Worm (Caenorhabditis elegans): ENCODE data around the gene nhr-186.

Gene nhr-186

ce11 chrV:3854847-3855246 is at the start of gene nhr-186:
Gene nhr-186, minus strand, starts transcription at chrV:3854947.
- TF ChIP-seq unc-62 (GFP tag; optimal IDR thresholded peaks at IDR 0.05), result no peak

DNA sequence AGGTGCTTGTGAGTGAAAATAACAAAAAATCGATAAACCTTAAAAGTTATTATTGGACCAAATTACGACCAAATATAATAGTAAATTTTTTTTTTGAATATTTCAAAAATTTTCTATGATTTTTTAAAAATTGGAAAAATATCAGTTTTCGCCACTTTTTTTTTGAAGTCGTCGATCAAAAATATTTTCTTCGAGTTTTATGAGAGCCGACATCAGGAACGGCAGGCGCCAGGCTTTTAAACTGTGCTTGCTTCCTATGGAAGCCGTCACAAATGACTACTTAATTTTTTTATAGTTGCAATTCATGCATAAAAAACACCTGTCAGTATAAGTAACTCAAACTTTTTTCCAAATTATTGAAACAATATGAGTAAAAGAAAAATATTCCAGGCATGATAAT is 48.7 kb upstream of the nhr-186 start:
- TF ChIP-seq unc-62 (GFP tag; optimal IDR thresholded peaks at IDR 0.05), result no peak

DNA sequence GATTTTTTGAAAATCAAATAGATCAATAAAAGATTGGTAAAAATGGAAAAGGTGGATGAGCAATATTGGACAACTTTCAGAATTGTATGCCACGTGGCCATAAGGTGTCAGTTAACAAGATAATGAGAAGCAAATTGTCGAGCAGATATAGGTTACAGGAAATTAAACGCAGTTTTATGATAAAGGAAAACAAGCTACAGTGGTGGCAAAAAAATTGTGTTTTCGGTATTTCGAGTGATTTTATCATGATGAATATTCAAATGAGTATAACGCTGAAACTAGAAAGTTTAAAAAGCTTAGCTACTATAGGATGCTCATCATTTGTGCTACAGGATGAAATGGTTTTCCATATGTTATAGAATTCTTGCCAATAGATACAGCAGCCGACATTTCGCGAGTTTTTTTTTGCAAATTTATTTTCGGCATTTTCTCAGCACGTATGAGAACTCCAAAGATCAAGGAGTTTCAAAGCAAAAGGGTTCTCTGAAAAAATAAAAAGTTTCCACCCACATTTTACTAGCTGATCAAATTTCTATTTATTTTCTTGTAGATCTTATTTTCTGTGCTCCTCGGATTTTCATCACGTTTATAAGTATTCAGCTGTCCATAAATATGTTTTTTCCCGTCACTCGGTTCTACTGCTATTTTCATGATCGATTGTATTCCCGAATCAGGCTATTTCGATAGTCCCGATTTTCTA is 47.9 kb upstream of the nhr-186 start, which contains the start of the genes str-229 and srh-190:
TSS of gene str-229 (minus strand) at position 101 of the 700 bp plus-strand sequence.
TSS of gene srh-190 (plus strand) at position 650 of the 700 bp plus-strand sequence.
- TF ChIP-seq unc-62 (GFP tag; optimal IDR thresholded peaks at IDR 0.05), result no peak

- no peak for TF ChIP-seq unc-62 (GFP tag; optimal IDR thresholded peaks at IDR 0.05)
These were observed 45.4 kb upstream of the nhr-186 start, which contains the start of gene irld-22 for ce11 chrV:3900102-3900501. Gene irld-22, minus strand, starts transcription at chrV:3900202.

ce11 chrV:3896018-3896417 is 41.3 kb upstream of the nhr-186 start:
- TF ChIP-seq unc-62 (GFP tag; optimal IDR thresholded peaks at IDR 0.05), result no peak

- no peak for TF ChIP-seq unc-62 (GFP tag; optimal IDR thresholded peaks at IDR 0.05)
These were observed 39.9 kb upstream of the nhr-186 start, which contains the start of gene sre-9 for ce11 chrV:3894661-3895060. Gene sre-9, plus strand, starts transcription at chrV:3894961.

DNA sequence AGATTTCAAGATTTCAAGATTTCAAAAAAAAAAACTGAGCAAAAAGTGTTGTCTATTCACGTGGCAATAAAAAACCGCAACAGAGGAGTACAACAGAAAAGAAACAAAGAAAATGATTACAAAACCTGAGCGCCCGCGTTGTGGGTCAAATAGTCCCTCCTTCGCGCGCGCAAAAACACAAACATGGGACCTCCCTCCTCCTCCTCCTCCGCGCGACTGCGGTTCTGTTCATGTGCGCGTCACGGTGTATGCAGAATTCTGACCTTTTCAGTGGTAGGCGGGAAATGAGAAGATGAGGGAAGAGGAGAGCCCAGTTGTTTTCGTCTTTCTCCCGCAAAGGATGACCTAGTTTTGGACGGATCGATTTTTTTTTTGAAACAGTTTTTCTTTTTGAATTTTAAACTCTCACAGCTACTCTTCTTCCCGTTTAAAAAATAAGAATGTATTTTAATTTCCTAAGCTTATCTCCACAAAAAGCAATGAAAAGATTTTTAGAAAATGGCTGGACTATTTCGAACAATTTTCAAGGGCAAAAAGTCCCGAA is 37.7 kb upstream of the nhr-186 start, which contains the start of gene C17E7.4:
TSS of gene C17E7.4 (plus strand) at position 494 of the 544 bp plus-strand sequence.
- no peak for TF ChIP-seq unc-62 (GFP tag; optimal IDR thresholded peaks at IDR 0.05)

DNA sequence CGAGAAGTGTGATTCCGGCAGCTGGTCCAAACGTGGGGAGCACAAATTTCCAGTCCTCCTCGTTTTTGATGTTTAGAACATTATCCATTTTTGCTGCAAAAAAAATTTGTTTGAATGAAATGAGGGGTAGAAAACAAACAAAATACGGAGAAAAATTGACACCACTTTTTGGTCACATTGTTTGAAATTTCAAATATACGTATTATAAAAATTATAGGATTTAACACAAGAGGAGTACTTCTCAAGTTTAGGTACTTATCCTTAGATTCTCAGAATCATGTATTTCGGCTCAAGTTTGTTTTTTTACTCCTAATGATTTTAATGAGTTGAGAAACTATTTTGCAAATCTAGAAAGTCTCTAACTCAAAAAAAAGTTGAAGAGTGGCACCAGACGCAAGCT is 37.2 kb upstream of the nhr-186 start, which contains the start of gene C17E7.12:
TSS of gene C17E7.12 (minus strand) at position 101 of the 400 bp plus-strand sequence.
- no peak for TF ChIP-seq unc-62 (GFP tag; optimal IDR thresholded peaks at IDR 0.05)

- TF ChIP-seq unc-62 (GFP tag; optimal IDR thresholded peaks at IDR 0.05), result no peak
These were observed 36.0 kb upstream of the nhr-186 start, which contains the start of gene C17E7.9 for ce11 chrV:3890761-3891160. Gene C17E7.9, minus strand, starts transcription at chrV:3890861.

- TF ChIP-seq unc-62 (GFP tag; optimal IDR thresholded peaks at IDR 0.05), result no peak
These were observed 34.4 kb upstream of the nhr-186 start, which contains the start of gene C17E7.13 for ce11 chrV:3889113-3889512. Gene C17E7.13, minus strand, starts transcription at chrV:3889288.

DNA sequence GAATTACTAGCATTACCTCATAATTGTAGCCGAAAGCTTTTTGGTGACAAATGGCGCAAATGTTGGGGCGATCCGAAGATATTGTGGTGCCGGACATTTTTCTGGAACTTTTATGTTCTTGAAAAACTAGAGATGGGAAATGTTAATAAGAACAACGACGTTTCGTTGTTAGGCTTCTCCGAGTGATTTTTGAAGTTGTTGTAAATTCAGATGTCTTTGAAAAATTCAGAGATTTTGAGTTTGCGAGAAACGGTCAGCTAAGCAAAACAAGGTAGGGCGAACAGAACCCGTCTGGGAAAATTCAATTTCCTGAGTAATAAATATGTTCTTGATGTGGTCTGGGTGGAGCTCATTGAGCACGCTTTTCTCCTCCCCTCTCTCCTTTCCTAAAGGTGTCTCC is 31.4 kb upstream of the nhr-186 start, which contains the start of gene nhr-124:
TSS of gene nhr-124 (minus strand) at position 101 of the 400 bp plus-strand sequence.
- TF ChIP-seq unc-62 (GFP tag; optimal IDR thresholded peaks at IDR 0.05), result no peak

DNA sequence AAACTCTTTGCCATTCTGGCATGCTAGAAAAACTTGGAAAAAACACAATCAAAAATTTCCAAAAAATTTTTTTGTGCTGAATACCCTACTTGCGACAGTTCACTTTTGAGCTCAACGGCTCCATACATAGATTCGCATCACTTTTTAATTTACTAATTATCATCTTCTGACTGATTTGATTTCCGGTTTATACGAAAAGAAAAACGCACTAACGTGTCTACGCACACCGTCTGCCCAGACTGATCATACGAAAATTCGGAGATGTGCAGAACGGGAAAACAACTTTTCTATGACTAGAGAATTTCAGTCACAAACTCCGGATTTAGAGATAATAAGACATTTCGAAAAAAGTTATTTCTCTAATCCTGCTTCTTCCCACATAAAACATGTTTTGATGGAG is 29.8 kb upstream of the nhr-186 start:
- TF ChIP-seq unc-62 (GFP tag; optimal IDR thresholded peaks at IDR 0.05), result no peak

ce11 chrV:3878223-3878622 is 23.5 kb upstream of the nhr-186 start, which contains the start of gene nhr-159:
Gene nhr-159, minus strand, starts transcription at chrV:3878323.
- TF ChIP-seq unc-62 (GFP tag; optimal IDR thresholded peaks at IDR 0.05), result no peak

DNA sequence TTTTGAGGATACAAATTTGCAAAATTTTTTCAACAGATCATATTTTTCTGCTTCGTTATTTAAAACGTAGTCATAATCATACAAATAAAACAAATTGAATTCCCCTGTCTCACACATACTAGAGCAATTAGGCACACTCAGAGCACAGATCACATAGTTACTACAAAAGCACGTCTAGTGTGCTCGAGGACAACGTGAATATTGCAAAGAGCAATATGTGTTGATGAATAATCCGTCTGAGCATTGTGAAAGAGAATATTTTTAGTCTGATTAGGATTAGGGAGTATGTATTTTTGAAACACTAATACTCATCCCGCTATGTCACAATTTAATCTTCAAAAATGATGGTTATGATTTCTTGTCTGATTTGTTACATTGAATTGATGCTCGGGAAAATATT is 22.5 kb upstream of the nhr-186 start:
- no peak for TF ChIP-seq unc-62 (GFP tag; optimal IDR thresholded peaks at IDR 0.05)

ce11 chrV:3874102-3874744 is 19.5 kb upstream of the nhr-186 start, which contains the start of gene nhr-158:
Gene nhr-158, minus strand, starts transcription at chrV:3874152.
- TF ChIP-seq unc-62 (GFP tag; optimal IDR thresholded peaks at IDR 0.05), result no peak

DNA sequence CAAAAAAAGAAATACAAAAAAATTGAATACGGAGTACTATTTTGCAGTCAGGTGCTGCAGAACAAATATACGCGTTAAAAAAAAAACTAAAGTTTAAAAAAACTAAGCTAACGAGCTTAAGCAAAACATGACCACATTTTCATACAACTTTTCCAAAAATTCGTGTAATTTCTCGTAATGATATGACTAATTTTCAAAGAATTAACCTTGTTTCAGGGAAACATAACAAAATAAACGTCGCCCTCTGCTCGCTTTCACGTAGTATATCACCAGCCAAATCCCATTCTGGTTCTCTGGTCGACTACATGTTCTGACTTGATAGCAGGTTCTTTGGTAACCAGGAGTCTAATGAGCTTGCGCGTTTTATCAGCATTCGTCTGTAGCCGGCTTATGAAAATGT is 15.6 kb upstream of the nhr-186 start:
- TF ChIP-seq unc-62 (GFP tag; optimal IDR thresholded peaks at IDR 0.05), result no peak

All from whole organism, dauer.